Fruit fly (Drosophila melanogaster): ENCODE data around the gene salt.

Gene salt

DNA sequence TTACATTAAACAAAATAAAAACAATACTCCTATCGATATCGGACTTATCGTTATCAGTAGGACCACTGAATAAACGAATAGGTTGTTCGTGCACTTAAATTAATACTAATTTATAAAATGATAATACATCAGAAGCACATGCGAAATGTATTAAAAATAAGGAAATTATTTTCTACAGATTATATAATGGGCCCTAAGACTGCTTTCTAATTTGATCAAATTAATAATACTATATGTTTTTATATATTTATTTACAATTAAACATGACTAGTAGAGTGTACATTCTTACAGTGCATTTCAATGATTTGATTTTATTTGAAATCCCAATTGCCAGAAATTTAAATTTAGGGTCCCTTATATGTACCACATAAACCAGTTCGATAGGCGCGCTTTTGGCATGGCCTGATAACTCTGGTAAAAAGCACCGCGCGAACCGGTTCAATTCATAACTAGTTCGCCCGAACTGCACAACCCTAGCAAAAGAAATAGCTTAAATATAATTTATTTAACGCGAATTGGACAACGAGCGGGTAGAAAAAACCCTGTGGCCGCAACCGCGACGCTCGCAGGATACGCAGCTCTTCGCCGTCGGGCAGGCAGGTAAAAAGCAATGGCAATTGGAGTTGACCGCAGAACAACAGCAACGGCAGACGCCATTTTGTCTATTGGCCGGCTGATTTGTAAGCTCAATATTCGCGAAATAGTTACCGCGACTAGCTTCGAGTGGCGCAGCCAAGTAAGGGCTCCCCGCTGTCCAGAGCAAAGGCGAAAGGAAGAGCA is 22.3 kb upstream of the salt start, which contains the start of the genes CG2126 and faf (continued):
- TF ChIP-seq pho (GFP tag; optimal IDR thresholded peaks at IDR 0.05) (peak; percentile 65), kah (GFP tag; optimal IDR thresholded peaks at IDR 0.05) (peak; percentile 24), CG16813 (GFP tag; IDR thresholded peaks at IDR 0.05; ENCODE audit: partially characterized antibody) (peak; percentile 46; the same call in 1 of the 3 replicates), dysf (GFP tag; IDR thresholded peaks at IDR 0.05) (peak; percentile 79), Bteb2 (GFP tag; optimal IDR thresholded peaks at IDR 0.05) (peak; percentile 41), CG15479 (GFP tag; optimal IDR thresholded peaks at IDR 0.05) (no peak), CG4328 (GFP tag; optimal IDR thresholded peaks at IDR 0.05) (peak; percentile 73), Ets97D (GFP tag; optimal IDR thresholded peaks at IDR 0.05) (peak; percentile 60), knrl (GFP tag; IDR thresholded peaks at IDR 0.05; ENCODE audit: partially characterized antibody) (peak; percentile 43; the same call in 2 of the 3 replicates), CG4854 (GFP tag; optimal IDR thresholded peaks at IDR 0.05) (peak; percentile 26), CG9727 (GFP tag; optimal IDR thresholded peaks at IDR 0.05) (peak; percentile 80), CG6854 (GFP tag; optimal IDR thresholded peaks at IDR 0.05) (peak; percentile 14), CG3995 (GFP tag; optimal IDR thresholded peaks at IDR 0.05) (peak; percentile 39), CG33213 (GFP tag; optimal IDR thresholded peaks at IDR 0.05) (peak; percentile 24), Ada2b (GFP tag; IDR thresholded peaks at IDR 0.05) (peak; percentile 68), Drgx (GFP tag; IDR thresholded peaks at IDR 0.05) (0 out of 2 replicates have a peak, but pooled peaks have one; percentile 14), ash1 (GFP tag; optimal IDR thresholded peaks at IDR 0.05) (no peak), Dad (GFP tag; optimal IDR thresholded peaks at IDR 0.05) (peak; percentile 5), slou (GFP tag; optimal IDR thresholded peaks at IDR 0.05) (peak; percentile 16), stc (GFP tag; IDR thresholded peaks at IDR 0.05) (peak; percentile 61), nmo (GFP tag; optimal IDR thresholded peaks at IDR 0.05) (peak; percentile 88), Usf (GFP tag; optimal IDR thresholded peaks at IDR 0.05) (peak; percentile 48), MBD-R2 (GFP tag; IDR thresholded peaks at IDR 0.05) (peak; percentile 29), mam (GFP tag; optimal IDR thresholded peaks at IDR 0.05) (peak; percentile 74), CG14050 (GFP tag; IDR thresholded peaks at IDR 0.05) (peak; percentile 56; the same call in 2 of the 3 replicates), lbe (GFP tag; optimal IDR thresholded peaks at IDR 0.05) (peak; percentile 55), Fer3 (tag; optimal IDR thresholded peaks at IDR 0.05) (peak; percentile 74), pita (GFP tag; optimal IDR thresholded peaks at IDR 0.05) (no peak), E2f1 (GFP tag; IDR thresholded peaks at IDR 0.05) (peak; percentile 66), CG11560 (tag; IDR thresholded peaks at IDR 0.05) (0 out of 3 replicates have a peak, but pooled peaks have one; percentile 34), vfl (GFP tag; optimal IDR thresholded peaks at IDR 0.05) (peak; percentile 54), CG13296 (GFP tag; optimal IDR thresholded peaks at IDR 0.05) (peak; percentile 76), NFAT (GFP tag; IDR thresholded peaks at IDR 0.05) (peak; percentile 85), Nf-YA (GFP tag; IDR thresholded peaks at IDR 0.05) (peak; percentile 46; the same call in 1 of the 2 replicates), gem (tag; optimal IDR thresholded peaks at IDR 0.05) (peak; percentile 91), CG15073 (GFP tag; optimal IDR thresholded peaks at IDR 0.05) (peak; percentile 18), gsb-n (tag; optimal IDR thresholded peaks at IDR 0.05) (peak; percentile 67), Hand (GFP tag; optimal IDR thresholded peaks at IDR 0.05) (peak; percentile 23), ewg (GFP tag; optimal IDR thresholded peaks at IDR 0.05) (peak; percentile 56), nau (GFP tag; optimal IDR thresholded peaks at IDR 0.05) (no peak), CG30431 (GFP tag; optimal IDR thresholded peaks at IDR 0.05) (peak; percentile 25), Lpt (GFP tag; optimal IDR thresholded peaks at IDR 0.05) (no peak), nerfin-1 (tag; optimal IDR thresholded peaks at IDR 0.05) (peak; percentile 45), p53 (GFP tag; optimal IDR thresholded peaks at IDR 0.05) (no peak), CG4424 (GFP tag; optimal IDR thresholded peaks at IDR 0.05) (peak; percentile 74), CG4820 (GFP tag; optimal IDR thresholded peaks at IDR 0.05) (peak; percentile 61), jigr1 (GFP tag; IDR thresholded peaks at IDR 0.05) (peak; percentile 60; the same call in 2 of the 3 replicates), oc (tag; optimal IDR thresholded peaks at IDR 0.05) (peak; percentile 58), CG9609 (GFP tag; optimal IDR thresholded peaks at IDR 0.05) (peak; percentile 45)

Measured in whole organism, embryonic.